Fruit fly (Drosophila melanogaster): ENCODE results near the gene CG12991.
A peak's percentile ranks its signal among the peaks of the same experiment; 100 is the strongest.

CG12991 gene

dm6 chrX:17624983-17625401, 45.3 kb downstream of the CG12991 start (continued):
- TF ChIP-seq repo (GFP tag; optimal IDR thresholded peaks at IDR 0.05) (peak; percentile 70), CG10654 (GFP tag; optimal IDR thresholded peaks at IDR 0.05) (peak; percentile 79), CG2199 (GFP tag; IDR thresholded peaks at IDR 0.05) (0 out of 3 replicates have a peak, but pooled peaks have one; percentile 31), CG9727 (GFP tag; optimal IDR thresholded peaks at IDR 0.05) (peak; percentile 84), CG10431 (GFP tag; optimal IDR thresholded peaks at IDR 0.05) (peak; percentile 58), zen (tag; optimal IDR thresholded peaks at IDR 0.05) (peak; percentile 62), amos (GFP tag; IDR thresholded peaks at IDR 0.05; ENCODE audit: partially characterized antibody) (no peak), pros (GFP tag; optimal IDR thresholded peaks at IDR 0.05) (peak; percentile 6), so (GFP tag; IDR thresholded peaks at IDR 0.05) (peak; percentile 80), CG15011 (GFP tag; optimal IDR thresholded peaks at IDR 0.05) (peak; percentile 85), abd-A (tag; optimal IDR thresholded peaks at IDR 0.05) (peak; percentile 56), Poxn (GFP tag; IDR thresholded peaks at IDR 0.05) (peak; percentile 50; the same call in 1 of the 2 replicates), btn (GFP tag; optimal IDR thresholded peaks at IDR 0.05) (peak; percentile 47), cad (GFP tag; optimal IDR thresholded peaks at IDR 0.05) (no peak), her (GFP tag; optimal IDR thresholded peaks at IDR 0.05) (peak; percentile 89), sqz (GFP tag; optimal IDR thresholded peaks at IDR 0.05) (peak; percentile 84), Hand (GFP tag; optimal IDR thresholded peaks at IDR 0.05) (peak; percentile 79), ranshi (GFP tag; IDR thresholded peaks at IDR 0.05) (peak; percentile 70), pum (GFP tag; optimal IDR thresholded peaks at IDR 0.05) (peak; percentile 79), H15 (GFP tag; IDR thresholded peaks at IDR 0.05) (peak; percentile 68; the same call in 2 of the 3 replicates), CG13287 (GFP tag; IDR thresholded peaks at IDR 0.05; ENCODE audit: partially characterized antibody) (no peak), CG11398 (GFP tag; optimal IDR thresholded peaks at IDR 0.05) (peak; percentile 40), nerfin-2 (GFP tag; IDR thresholded peaks at IDR 0.05; ENCODE audit: partially characterized antibody) (no peak), CG17912 (GFP tag; optimal IDR thresholded peaks at IDR 0.05) (peak; percentile 45), CG4617 (GFP tag; optimal IDR thresholded peaks at IDR 0.05; ENCODE audit: borderline replicate concordance) (peak; percentile 29), CG6272 (GFP tag; IDR thresholded peaks at IDR 0.05) (peak; percentile 53), maf-S (GFP tag; optimal IDR thresholded peaks at IDR 0.05) (peak; percentile 72), CG33557 (GFP tag; optimal IDR thresholded peaks at IDR 0.05) (peak; percentile 0), ken (GFP tag; IDR thresholded peaks at IDR 0.05) (0 out of 3 replicates have a peak, but pooled peaks have one; percentile 50), nom (GFP tag; optimal IDR thresholded peaks at IDR 0.05) (peak; percentile 81), Opbp (GFP tag; IDR thresholded peaks at IDR 0.05; ENCODE audit: partially characterized antibody) (no peak), MTF-1 (GFP tag; optimal IDR thresholded peaks at IDR 0.05; ENCODE audit: borderline replicate concordance) (peak; percentile 69), Deaf1 (tag; optimal IDR thresholded peaks at IDR 0.05) (peak; percentile 68), CG7963 (GFP tag; IDR thresholded peaks at IDR 0.05; ENCODE audit: partially characterized antibody) (no peak), CG30020 (tag; optimal IDR thresholded peaks at IDR 0.05) (peak; percentile 60), CG1792 (GFP tag; optimal IDR thresholded peaks at IDR 0.05) (peak; percentile 82), Bgb (GFP tag; IDR thresholded peaks at IDR 0.05; ENCODE audit: partially characterized antibody) (no peak), odd (GFP tag; optimal IDR thresholded peaks at IDR 0.05) (peak; percentile 88), unpg (GFP tag; optimal IDR thresholded peaks at IDR 0.05) (peak; percentile 93), CG6175 (GFP tag; IDR thresholded peaks at IDR 0.05) (peak; percentile 43; the same call in 1 of the 3 replicates), croc (GFP tag; conservative IDR thresholded peaks at IDR 0.05) (peak; percentile 50; the same call in 2 of the 3 replicates), CG11696 (GFP tag; IDR thresholded peaks at IDR 0.05) (peak; percentile 54; the same call in 1 of the 2 replicates), Nf-YB (GFP tag; optimal IDR thresholded peaks at IDR 0.05) (peak; percentile 67), aop (GFP tag; IDR thresholded peaks at IDR 0.05) (no peak), ftz-f1 (GFP tag; optimal IDR thresholded peaks at IDR 0.05) (peak; percentile 85), CG3995 (GFP tag; optimal IDR thresholded peaks at IDR 0.05) (peak; percentile 70), Vsx1 (GFP tag; optimal IDR thresholded peaks at IDR 0.05) (peak; percentile 76), Trl (optimal IDR thresholded peaks at IDR 0.05) (no peak), Trl (GFP tag; optimal IDR thresholded peaks at IDR 0.05) (peak; percentile 52), luna (GFP tag; optimal IDR thresholded peaks at IDR 0.05) (peak; percentile 53)

All from whole organism, embryonic.